Worm (Caenorhabditis elegans) whole organism, young adult: Measurements from ENCODE around the gene zmp-2.

Experiments
- B0019.2 ChIP-seq: fragments of 200-800 bp; sonication (Bioruptor generic); conservative IDR thresholded peaks from 2 replicates; pipeline ENCODE4 v1.3.6; 2022; ENCODE audit warnings: missing genetic modification reagents, missing genetic modification characterization, missing compliant biosample characterization
- F49E8.2 ChIP-seq: sonication (generic microtip); optimal IDR thresholded peaks from 3 replicates; lab custom pipeline; 2017; ENCODE audit warnings: missing genetic modification characterization, mild to moderate bottlenecking, missing compliant biosample characterization, antibody characterized with exemption, moderate library complexity; ENCODE audit not compliant: insufficient read depth
- K11D2.4 ChIP-seq: fragments of 200-800 bp; sonication (Bioruptor generic); IDR thresholded peaks from 2 replicates; pipeline ENCODE4 v1.3.6; 2022; ENCODE audit warnings: missing genetic modification reagents, missing genetic modification characterization, missing compliant biosample characterization
- Y53F4B.3 ChIP-seq: fragments of 200-800 bp; sonication (Bioruptor generic); IDR thresholded peaks from 2 replicates; pipeline ENCODE4 v1.3.6; 2022; ENCODE audit warnings: missing genetic modification reagents, missing genetic modification characterization, missing compliant biosample characterization
- Y53G8AR.9 ChIP-seq: fragments of 200-800 bp; sonication (Bioruptor generic); conservative IDR thresholded peaks from 2 replicates; pipeline ENCODE4 v1.3.6; 2022; ENCODE audit warnings: missing genetic modification reagents, missing genetic modification characterization, missing compliant biosample characterization
- ama-1 ChIP-seq, 3 experiments: fragments of 150-350 bp in 1 of 3; sonication (generic microtip) in 2 of 3; optimal IDR thresholded peaks; 2 replicates each; lab custom pipeline; 2014 to 2018; ENCODE audit warnings: missing biosample characterization in 2 of 3, missing genetic modification characterization in 2 of 3, missing genetic modification reagents in 2 of 3
- cebp-1 ChIP-seq, 2 experiments: fragments of 200-800 bp in 1 of 2; sonication (Bioruptor generic) in 1 of 2; sonication (generic microtip) in 1 of 2; IDR thresholded peaks in 1 of 2; optimal IDR thresholded peaks in 1 of 2; 2 replicates each; pipeline versions ENCODE4 v1.3.6 to Lab custom; 2017 to 2022; ENCODE audit warnings: missing compliant biosample characterization in 2 of 2, missing genetic modification characterization in 2 of 2, mild to moderate bottlenecking in 1 of 2, missing genetic modification reagents in 1 of 2, moderate library complexity in 1 of 2
- dpl-1 ChIP-seq: fragments of 150-350 bp; optimal IDR thresholded peaks from 2 replicates; lab custom pipeline; 2014; ENCODE audit warnings: missing biosample characterization, missing genetic modification reagents, missing genetic modification characterization
- mxl-1 ChIP-seq: sonication (generic microtip); optimal IDR thresholded peaks from 2 replicates; lab custom pipeline; 2016; ENCODE audit warnings: missing genetic modification characterization, missing compliant biosample characterization
- nfya-2 ChIP-seq: fragments of 200-800 bp; sonication (Bioruptor generic); IDR thresholded peaks from 2 replicates; pipeline ENCODE4 v1.3.6; 2022; ENCODE audit warnings: missing genetic modification reagents, missing genetic modification characterization, missing compliant biosample characterization
- snpc-4 ChIP-seq, 5 experiments: fragments of 150-350 bp in 1 of 5; sonication (generic microtip) in 4 of 5; optimal IDR thresholded peaks; 2 replicates each; lab custom pipeline; 2014 to 2018; ENCODE audit warnings: missing genetic modification characterization in 5 of 5, missing biosample characterization in 3 of 5, antibody characterized with exemption in 2 of 5, mild to moderate bottlenecking in 2 of 5, missing compliant biosample characterization in 2 of 5, missing genotype in 2 of 5, moderate library complexity in 2 of 5, missing genetic modification reagents in 1 of 5
- zim-3 ChIP-seq: sonication (generic microtip); optimal IDR thresholded peaks from 2 replicates; lab custom pipeline; 2017; ENCODE audit warnings: mild to moderate bottlenecking, missing genetic modification characterization, moderate library complexity, missing compliant biosample characterization

DNA sequence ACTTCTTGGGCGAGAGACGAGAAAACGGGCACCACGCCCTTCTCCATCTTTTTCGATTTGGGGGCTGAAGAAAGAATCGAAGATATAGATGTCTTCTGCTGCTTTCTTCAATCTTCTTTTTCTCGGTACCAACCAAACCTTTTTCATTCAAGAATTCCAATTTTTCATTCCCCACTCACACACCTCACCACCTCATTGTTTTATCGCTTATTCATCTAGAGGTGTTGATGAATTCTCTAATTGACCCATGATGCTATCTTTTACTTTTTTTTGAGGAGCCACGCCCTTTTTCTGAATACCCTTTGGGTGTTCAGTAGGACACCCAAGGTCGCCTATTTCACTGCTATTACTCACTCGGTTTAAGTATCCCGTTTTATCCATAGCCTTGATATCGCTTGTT lies 15.3 kb downstream of the zmp-2 start:
- no peak for TF ChIP-seq mxl-1 (tag; lab: Kevin White, UChicago)
- TF ChIP-seq dpl-1 (GFP tag; lab: Kevin White, UChicago): no peak
- no peak for TF ChIP-seq Y53G8AR.9 (GFP tag; lab: Robert Waterston, UW)
- TF ChIP-seq ama-1 (optimal IDR thresholded peaks at IDR 0.05; lab: Kevin White, UChicago): no peak
- TF ChIP-seq ama-1 (GFP tag; optimal IDR thresholded peaks at IDR 0.05; lab: Kevin White, UChicago): no peak
- TF ChIP-seq snpc-4 (GFP tag; optimal IDR thresholded peaks at IDR 0.05; lab: Kevin White, UChicago): no peak
- no peak for TF ChIP-seq snpc-4 (tag; optimal IDR thresholded peaks at IDR 0.05; lab: Kevin White, UChicago)
- no peak for TF ChIP-seq nfya-2 (GFP tag; lab: Robert Waterston, UW)
- no peak for TF ChIP-seq zim-3 (tag; lab: Kevin White, UChicago)
- TF ChIP-seq K11D2.4: no peak
- TF ChIP-seq Y53F4B.3 (GFP tag; lab: Robert Waterston, UW): no peak
- no peak for TF ChIP-seq F49E8.2 (tag; lab: Kevin White, UChicago)
- no peak for TF ChIP-seq B0019.2 (GFP tag; lab: Robert Waterston, UW)
- no peak for TF ChIP-seq cebp-1 (GFP tag; IDR thresholded peaks at IDR 0.05; lab: Robert Waterston, UW)
- TF ChIP-seq cebp-1 (tag; optimal IDR thresholded peaks at IDR 0.05; lab: Kevin White, UChicago): no peak
